Worm (Caenorhabditis elegans): ENCODE results near the gene C30A5.10.

- TF ChIP-seq lin-35 (GFP tag; optimal IDR thresholded peaks at IDR 0.05) = no peak
- TF ChIP-seq sptf-2 (GFP tag; optimal IDR thresholded peaks at IDR 0.05) = no peak
- TF ChIP-seq D2030.7 (GFP tag; IDR thresholded peaks at IDR 0.05) = no peak
- TF ChIP-seq somi-1 (GFP tag; optimal IDR thresholded peaks at IDR 0.05) = no peak
- TF ChIP-seq attf-3 (GFP tag; conservative IDR thresholded peaks at IDR 0.05) = no peak
Observed at ce11 chrIII:8235880-8236279, 26.2 kb upstream of the C30A5.10 start, which contains the start of gene C02F5.5.

Measured in whole organism, young adult.